Fruit fly (Drosophila melanogaster): ENCODE measurements around the gene CG34177.

- TF ChIP-seq cnc (optimal IDR thresholded peaks at IDR 0.05) (no peak), CG11617 (GFP tag; optimal IDR thresholded peaks at IDR 0.05) (no peak), pad (GFP tag; optimal IDR thresholded peaks at IDR 0.05) (no peak), tj (GFP tag; optimal IDR thresholded peaks at IDR 0.05) (no peak), kay (GFP tag; ENCODE audit: borderline replicate concordance) (no peak), CG1620 (GFP tag; optimal IDR thresholded peaks at IDR 0.05) (no peak), CG12768 (GFP tag; optimal IDR thresholded peaks at IDR 0.05) (no peak), CG7101 (tag; optimal IDR thresholded peaks at IDR 0.05) (no peak), Crg-1 (GFP tag; optimal IDR thresholded peaks at IDR 0.05) (no peak), CG14711 (tag; optimal IDR thresholded peaks at IDR 0.05) (no peak)
These were observed 31.2 kb downstream of the CG34177 start, which contains the start of gene FIG4 for dm6 chr2L:4464946-4465345.

All from whole organism, adult.